Fruit fly (Drosophila melanogaster) whole organism, embryonic: ENCODE results near the gene CG31886.
A peak's percentile ranks its signal among the peaks of the same experiment; 100 is the strongest.

Experiments used
- Aef1 ChIP-seq: fragments of 200-800 bp; sonication (Bioruptor generic); IDR thresholded peaks from 3 replicates; pipeline ENCODE4 v1.3.6; 2022; ENCODE audit warnings: missing biosample characterization, missing genetic modification characterization
- Asciz ChIP-seq: fragments of 200-800 bp; sonication (Bioruptor generic); optimal IDR thresholded peaks from 2 replicates; lab custom pipeline; 2017; ENCODE audit warnings: missing biosample characterization, mild to moderate bottlenecking, missing genetic modification characterization, missing genetic modification reagents
- B-H1 ChIP-seq: fragments of 200-800 bp; sonication (Bioruptor generic); IDR thresholded peaks from 3 replicates; pipeline ENCODE4 v1.3.6; 2022; ENCODE audit warnings: missing biosample characterization, missing genetic modification characterization
- Bteb2 ChIP-seq: fragments of 200-800 bp; sonication (Bioruptor generic); optimal IDR thresholded peaks from 2 replicates; lab custom pipeline; 2016; ENCODE audit warnings: missing biosample characterization, missing genetic modification characterization
- CG10543 ChIP-seq: fragments of 200-800 bp; sonication (Bioruptor generic); optimal IDR thresholded peaks from 3 replicates; lab custom pipeline; 2017; ENCODE audit warnings: missing biosample characterization, mild to moderate bottlenecking, missing genetic modification characterization, moderate library complexity
- CG12155 ChIP-seq: fragments of 200-800 bp; sonication (Bioruptor generic); optimal IDR thresholded peaks from 3 replicates; lab custom pipeline; 2016; ENCODE audit warnings: missing biosample characterization, missing genetic modification characterization
- CG12299 ChIP-seq: fragments of 200-800 bp; sonication (Bioruptor generic); optimal IDR thresholded peaks from 2 replicates; lab custom pipeline; 2018; ENCODE audit warnings: missing biosample characterization, mild to moderate bottlenecking, missing genetic modification characterization
- CG13624 ChIP-seq: fragments of 200-800 bp; sonication (Bioruptor generic); optimal IDR thresholded peaks from 2 replicates; lab custom pipeline; 2016; ENCODE audit warnings: missing biosample characterization, missing genetic modification characterization
- CG14667 ChIP-seq: fragments of 200-800 bp; sonication (Bioruptor generic); IDR thresholded peaks from 2 replicates; pipeline ENCODE4 v1.3.6; 2022; ENCODE audit warnings: missing biosample characterization, missing genetic modification characterization
- CG15011 ChIP-seq: fragments of 200-800 bp; sonication (Bioruptor generic); optimal IDR thresholded peaks from 3 replicates; lab custom pipeline; 2018; ENCODE audit warnings: missing biosample characterization, mild to moderate bottlenecking, missing genetic modification characterization
- CG15269 ChIP-seq: fragments of 200-800 bp; sonication (Bioruptor generic); optimal IDR thresholded peaks from 2 replicates; lab custom pipeline; 2018; ENCODE audit warnings: missing biosample characterization, mild to moderate bottlenecking, missing genetic modification characterization, moderate library complexity
- CG1529 ChIP-seq: fragments of 200-800 bp; sonication (Bioruptor generic); optimal IDR thresholded peaks from 3 replicates; lab custom pipeline; 2018; ENCODE audit warnings: missing biosample characterization, missing genetic modification characterization
- CG15514 ChIP-seq: fragments of 200-800 bp; sonication (Bioruptor generic); optimal IDR thresholded peaks from 3 replicates; lab custom pipeline; 2017; ENCODE audit warnings: missing biosample characterization, missing genetic modification characterization, mild to moderate bottlenecking, moderate library complexity, missing genetic modification reagents
- CG17568 ChIP-seq: fragments of 200-800 bp; sonication (Bioruptor generic); optimal IDR thresholded peaks from 2 replicates; lab custom pipeline; 2018; ENCODE audit warnings: missing biosample characterization, mild to moderate bottlenecking, missing genetic modification characterization, moderate library complexity
- CG31365 ChIP-seq: fragments of 200-800 bp; sonication (Bioruptor generic); optimal IDR thresholded peaks from 2 replicates; lab custom pipeline; 2018; ENCODE audit warnings: missing biosample characterization, mild to moderate bottlenecking, missing genetic modification characterization
- CG4282 ChIP-seq: fragments of 200-800 bp; sonication (Bioruptor generic); optimal IDR thresholded peaks from 2 replicates; lab custom pipeline; 2016; ENCODE audit warnings: missing biosample characterization, missing genetic modification characterization
- CG4424 ChIP-seq: fragments of 200-800 bp; sonication (Bioruptor generic); optimal IDR thresholded peaks from 3 replicates; lab custom pipeline; 2016; ENCODE audit warnings: missing biosample characterization, missing genetic modification characterization
- CG4617 ChIP-seq: fragments of 200-800 bp; sonication (Bioruptor generic); optimal IDR thresholded peaks from 3 replicates; lab custom pipeline; 2016; ENCODE audit warnings: missing biosample characterization, missing genetic modification characterization, borderline replicate concordance
- CG4707 ChIP-seq: fragments of 200-800 bp; sonication (Bioruptor generic); optimal IDR thresholded peaks from 2 replicates; lab custom pipeline; 2018; ENCODE audit warnings: missing biosample characterization, mild to moderate bottlenecking, missing genetic modification characterization, moderate library complexity
- CG6254 ChIP-seq: fragments of 200-800 bp; sonication (Bioruptor generic); optimal IDR thresholded peaks from 3 replicates; lab custom pipeline; 2017; ENCODE audit warnings: mild to moderate bottlenecking, missing biosample characterization, missing genetic modification reagents, missing genetic modification characterization
- CG6683 ChIP-seq: fragments of 200-800 bp; sonication (Bioruptor generic); optimal IDR thresholded peaks from 2 replicates; lab custom pipeline; 2017; ENCODE audit warnings: missing biosample characterization, mild to moderate bottlenecking, missing genetic modification characterization, missing genetic modification reagents
- CG7987 ChIP-seq: fragments of 200-800 bp; sonication (Bioruptor generic); optimal IDR thresholded peaks from 2 replicates; lab custom pipeline; 2018; ENCODE audit warnings: missing biosample characterization, mild to moderate bottlenecking, missing genetic modification characterization, moderate library complexity
- CG8924 ChIP-seq: fragments of 200-800 bp; optimal IDR thresholded peaks from 3 replicates; lab custom pipeline; 2019; ENCODE audit warnings: missing biosample characterization, mild to moderate bottlenecking, missing genetic modification characterization, moderate library complexity
- CG9797 ChIP-seq: fragments of 200-800 bp; sonication (Bioruptor generic); optimal IDR thresholded peaks from 3 replicates; lab custom pipeline; 2018; ENCODE audit warnings: missing biosample characterization, mild to moderate bottlenecking, missing genetic modification characterization
- CG9876 ChIP-seq: fragments of 200-800 bp; sonication (Bioruptor generic); optimal IDR thresholded peaks from 2 replicates; lab custom pipeline; 2016; ENCODE audit warnings: missing biosample characterization, missing genetic modification characterization
- D19A ChIP-seq: fragments of 200-800 bp; optimal IDR thresholded peaks from 3 replicates; lab custom pipeline; 2019; ENCODE audit warnings: missing biosample characterization, mild to moderate bottlenecking, missing genetic modification characterization, moderate library complexity
- Dref ChIP-seq: fragments of 200-800 bp; sonication (Bioruptor generic); IDR thresholded peaks from 2 replicates; pipeline ENCODE4 v1.3.6; 2022; ENCODE audit warnings: missing biosample characterization, missing genetic modification characterization
- HLH54F ChIP-seq: fragments of 200-800 bp; sonication (Bioruptor generic); optimal IDR thresholded peaks from 3 replicates; lab custom pipeline; 2016; ENCODE audit warnings: missing biosample characterization, missing genetic modification characterization
- Hr3 ChIP-seq: fragments of 200-800 bp; sonication (Bioruptor generic); optimal IDR thresholded peaks from 3 replicates; lab custom pipeline; 2016; ENCODE audit warnings: missing biosample characterization, missing genetic modification characterization
- Lhr ChIP-seq: fragments of 200-800 bp; sonication (Bioruptor generic); optimal IDR thresholded peaks from 3 replicates; lab custom pipeline; 2017; ENCODE audit warnings: mild to moderate bottlenecking, missing biosample characterization, missing genetic modification reagents, missing genetic modification characterization
- Lim3 ChIP-seq: fragments of 200-800 bp; sonication (Bioruptor generic); IDR thresholded peaks from 2 replicates; pipeline ENCODE4 v1.3.6; 2022; ENCODE audit warnings: missing biosample characterization, missing genetic modification characterization
- MBD-R2 ChIP-seq: fragments of 200-800 bp; sonication (Bioruptor generic); IDR thresholded peaks from 2 replicates; pipeline ENCODE4 v1.3.6; 2022; ENCODE audit warnings: missing biosample characterization, missing genetic modification characterization
- Med ChIP-seq: fragments of 200-800 bp; sonication (Bioruptor generic); peaks from one replicate; lab custom pipeline; 2016; ENCODE audit warnings: missing biosample characterization, missing genetic modification characterization, mild to moderate bottlenecking, inconsistent platforms, moderate library complexity
- Sin3A ChIP-seq: fragments of >200 bp; optimal IDR thresholded peaks from 2 replicates; lab custom pipeline; 2018
- Sox100B ChIP-seq: fragments of 200-800 bp; sonication (Bioruptor generic); optimal IDR thresholded peaks from 3 replicates; lab custom pipeline; 2018; ENCODE audit warnings: missing biosample characterization, mild to moderate bottlenecking, missing genetic modification characterization
- ac ChIP-seq: fragments of 200-800 bp; sonication (Bioruptor generic); optimal IDR thresholded peaks from 3 replicates; lab custom pipeline; 2017; ENCODE audit warnings: missing biosample characterization, mild to moderate bottlenecking, missing genetic modification characterization
- caup ChIP-seq: fragments of 200-800 bp; sonication (Bioruptor generic); optimal IDR thresholded peaks from 3 replicates; lab custom pipeline; 2017; ENCODE audit warnings: missing biosample characterization, mild to moderate bottlenecking, missing genetic modification characterization, moderate library complexity; ENCODE audit not compliant: severe bottlenecking
- cg ChIP-seq: fragments of 200-800 bp; sonication (Bioruptor generic); optimal IDR thresholded peaks from 3 replicates; lab custom pipeline; 2019; ENCODE audit warnings: missing biosample characterization, mild to moderate bottlenecking, missing genetic modification characterization, moderate library complexity
- fd3F ChIP-seq: fragments of 200-800 bp; sonication (Bioruptor generic); optimal IDR thresholded peaks from 2 replicates; lab custom pipeline; 2018; ENCODE audit warnings: missing biosample characterization, mild to moderate bottlenecking, missing genetic modification characterization, moderate library complexity
- fd64A ChIP-seq: fragments of 200-800 bp; sonication (Bioruptor generic); optimal IDR thresholded peaks from 3 replicates; lab custom pipeline; 2018; ENCODE audit warnings: missing biosample characterization, mild to moderate bottlenecking, missing genetic modification characterization
- jumu ChIP-seq: fragments of 200-800 bp; sonication (Bioruptor generic); optimal IDR thresholded peaks from 3 replicates; lab custom pipeline; 2016; ENCODE audit warnings: missing biosample characterization, missing genetic modification characterization
- maf-S ChIP-seq: fragments of 200-800 bp; sonication (Bioruptor generic); optimal IDR thresholded peaks from 2 replicates; lab custom pipeline; 2016; ENCODE audit warnings: missing biosample characterization, missing genetic modification characterization
- nau ChIP-seq: fragments of 200-800 bp; sonication (Bioruptor generic); optimal IDR thresholded peaks from 3 replicates; lab custom pipeline; 2017; ENCODE audit warnings: missing biosample characterization, mild to moderate bottlenecking, missing genetic modification characterization, missing genetic modification reagents
- nom ChIP-seq: fragments of 200-800 bp; sonication (Bioruptor generic); optimal IDR thresholded peaks from 2 replicates; lab custom pipeline; 2017; ENCODE audit warnings: missing biosample characterization, missing genetic modification characterization, mild to moderate bottlenecking, moderate library complexity, missing genetic modification reagents
- sd ChIP-seq: fragments of 200-800 bp; sonication (Bioruptor generic); optimal IDR thresholded peaks from 3 replicates; lab custom pipeline; 2018; ENCODE audit warnings: missing biosample characterization, mild to moderate bottlenecking, missing genetic modification characterization, moderate library complexity
- sna ChIP-seq: fragments of 200-800 bp; sonication (Bioruptor generic); IDR thresholded peaks from 2 replicates; pipeline ENCODE4 v1.3.6; 2022; ENCODE audit warnings: missing biosample characterization, missing genetic modification characterization; ENCODE audit not compliant: partially characterized antibody
- twi ChIP-seq: fragments of 200-800 bp; optimal IDR thresholded peaks from 2 replicates; lab custom pipeline; 2019; ENCODE audit warnings: missing biosample characterization, mild to moderate bottlenecking, missing genetic modification characterization, moderate library complexity
- unpg ChIP-seq: fragments of 200-800 bp; sonication (Bioruptor generic); optimal IDR thresholded peaks from 3 replicates; lab custom pipeline; 2018; ENCODE audit warnings: missing biosample characterization, mild to moderate bottlenecking, missing genetic modification characterization, moderate library complexity
- zfh1 ChIP-seq: fragments of 200-800 bp; sonication (Bioruptor generic); IDR thresholded peaks from 3 replicates; pipeline ENCODE4 v1.3.6; 2022; ENCODE audit warnings: missing biosample characterization, missing genetic modification characterization

Gene CG31886

DNA sequence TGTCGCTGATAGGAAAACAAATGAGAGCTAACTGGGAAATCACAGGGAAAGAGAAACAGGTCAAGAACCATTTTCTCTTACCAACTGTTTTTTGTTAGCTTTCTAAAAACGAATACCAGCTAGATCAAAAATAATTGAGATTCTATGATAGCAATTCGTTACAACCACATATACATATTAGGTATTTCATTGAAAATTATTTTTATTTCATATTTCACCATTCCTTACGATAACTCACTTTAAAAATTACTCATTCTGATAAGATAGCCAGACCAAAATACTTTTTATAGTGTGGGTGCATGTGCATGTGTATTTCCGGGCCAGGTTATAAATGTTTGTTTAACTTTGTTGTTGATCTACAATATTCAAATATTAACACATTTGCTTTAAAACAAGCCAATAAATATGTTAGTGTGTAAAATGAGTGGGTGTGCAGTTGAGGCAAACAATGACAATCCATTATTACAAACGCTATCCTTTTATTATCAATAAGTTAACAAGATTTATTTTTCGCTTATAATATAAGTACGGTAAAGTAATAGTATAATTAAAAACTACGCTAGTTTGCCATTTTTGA is 20.9 kb downstream of the CG31886 start (continued):
- no peak for TF ChIP-seq twi (tag; lab: Kevin White, UChicago)
- TF ChIP-seq CG15514 = peak; percentile 34
- no peak for TF ChIP-seq maf-S (GFP tag; lab: Kevin White, UChicago)
- peak; percentile 47 for TF ChIP-seq fd3F (GFP tag; lab: Kevin White, UChicago)
- no peak for TF ChIP-seq Dref (GFP tag; lab: Robert Waterston, UW)
- peak; percentile 56 for TF ChIP-seq CG15269 (tag; lab: Kevin White, UChicago)
- peak; percentile 69 for TF ChIP-seq Med (GFP tag; lab: Kevin White, UChicago)
- TF ChIP-seq CG12299 = peak; percentile 59
- TF ChIP-seq caup (GFP tag; lab: Kevin White, UChicago) = peak; percentile 35
- TF ChIP-seq CG4282 (GFP tag; lab: Kevin White, UChicago) = no peak
- TF ChIP-seq unpg (GFP tag; lab: Kevin White, UChicago) = peak; percentile 41
- peak; percentile 67 for TF ChIP-seq Asciz (GFP tag; lab: Kevin White, UChicago)
- peak; percentile 22 for TF ChIP-seq sd
- no peak for TF ChIP-seq CG15011
- TF ChIP-seq CG8924 (tag; lab: Kevin White, UChicago) = peak; percentile 5
- TF ChIP-seq CG10543 (GFP tag; lab: Kevin White, UChicago) = no peak
- TF ChIP-seq cg (GFP tag; lab: Kevin White, UChicago) = peak; percentile 19
- peak; percentile 48 for TF ChIP-seq fd64A (GFP tag; lab: Kevin White, UChicago)

DNA sequence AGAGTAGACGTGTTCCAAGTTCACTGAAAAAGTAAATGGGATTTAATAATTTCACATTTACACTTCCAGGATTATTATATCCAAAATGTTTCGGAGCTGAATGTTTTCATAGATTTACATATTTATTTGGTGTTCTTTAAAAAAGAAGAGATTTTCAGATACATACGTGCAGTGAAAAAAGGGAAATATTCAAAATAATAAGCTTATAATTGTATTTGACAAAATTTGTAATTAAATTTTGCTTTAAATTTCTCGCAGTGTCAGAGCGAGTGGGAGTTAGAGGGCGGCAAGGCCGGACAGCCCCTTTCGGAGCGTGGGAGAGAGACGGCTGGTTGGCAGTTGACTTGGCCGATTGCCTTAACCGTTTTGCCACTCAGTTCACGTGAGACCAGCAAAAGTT is 21.8 kb downstream of the CG31886 start, which contains the start of gene Tsp29Fb:
Tsp29Fb (plus strand) TSS at position 388 of the 400 bp plus-strand sequence.
- TF ChIP-seq D19A (tag; lab: Kevin White, UChicago) = peak; percentile 72
- peak; percentile 71 for TF ChIP-seq CG13624
- TF ChIP-seq Aef1 (GFP tag; lab: Robert Waterston, UW) = peak; percentile 54
- peak; percentile 38 for TF ChIP-seq CG17568 (GFP tag; lab: Kevin White, UChicago)
- TF ChIP-seq ac = no peak
- TF ChIP-seq CG31365 = no peak
- peak; percentile 58 for TF ChIP-seq Bteb2 (GFP tag; lab: Kevin White, UChicago)
- TF ChIP-seq B-H1 (GFP tag; lab: Robert Waterston, UW) = peak; percentile 39; the same call in 1 of the 3 replicates
- TF ChIP-seq Lim3 = no peak
- no peak for TF ChIP-seq Lhr (GFP tag; lab: Kevin White, UChicago)
- TF ChIP-seq Sox100B (GFP tag; lab: Kevin White, UChicago) = peak; percentile 77
- 0 out of 2 replicates have a peak, but pooled peaks have one; percentile 31 for TF ChIP-seq MBD-R2 (GFP tag; lab: Robert Waterston, UW)
- TF ChIP-seq Dref (GFP tag; lab: Robert Waterston, UW) = no peak
- TF ChIP-seq Hr3 (GFP tag; lab: Kevin White, UChicago) = peak; percentile 61
- TF ChIP-seq CG6254 (GFP tag; lab: Kevin White, UChicago) = no peak
- TF ChIP-seq nom (GFP tag; lab: Kevin White, UChicago) = no peak
- TF ChIP-seq CG12155 (GFP tag; lab: Kevin White, UChicago) = peak; percentile 66
- TF ChIP-seq CG4707 (GFP tag; lab: Kevin White, UChicago) = no peak
- no peak for TF ChIP-seq Sin3A (lab: Kevin White, UChicago)
- TF ChIP-seq CG4424 = peak; percentile 54
- TF ChIP-seq CG6683 = peak; percentile 62
- peak; percentile 46 for TF ChIP-seq nau (GFP tag; lab: Kevin White, UChicago)
- no peak for TF ChIP-seq sna
- TF ChIP-seq CG7987 (GFP tag; lab: Kevin White, UChicago) = no peak
- no peak for TF ChIP-seq CG9797
- TF ChIP-seq jumu (GFP tag; lab: Kevin White, UChicago) = peak; percentile 8
- peak; percentile 36 for TF ChIP-seq HLH54F (GFP tag; lab: Kevin White, UChicago)
- TF ChIP-seq CG4617 (GFP tag; lab: Kevin White, UChicago) = peak; percentile 0
- TF ChIP-seq CG9876 = no peak
- TF ChIP-seq CG14667 (GFP tag; lab: Robert Waterston, UW) = peak; percentile 49; the same call in 1 of the 2 replicates
- peak; percentile 39 for TF ChIP-seq CG1529
- TF ChIP-seq zfh1 (GFP tag; lab: Robert Waterston, UW) = no peak
